6 worm cellular contexts compared by ENCODE assay signal in the genomic region with DNA sequence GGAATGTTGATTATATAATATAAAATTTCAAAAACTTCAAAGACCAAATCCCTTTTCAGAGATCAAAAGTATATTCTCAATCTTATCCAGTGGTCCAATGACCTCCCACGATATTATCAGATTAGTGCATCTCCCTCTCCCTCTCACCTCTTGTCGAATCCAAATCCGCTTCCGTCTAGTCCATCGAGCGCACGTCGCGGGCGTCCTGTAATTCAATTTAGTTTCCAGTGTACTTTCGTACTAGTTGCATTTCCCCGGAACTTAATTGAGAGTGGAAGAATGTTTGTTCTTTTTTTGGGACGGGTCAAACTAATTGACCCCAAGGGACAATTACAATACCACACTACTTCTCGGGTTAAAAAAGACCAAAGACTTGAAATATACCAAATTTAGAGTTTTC.
TF ChIP-seq lines count a peak whose summit lies in the region.

No protein-coding gene starts in this region.

TF ChIP-seq in whole organism, L1 larva, 84 proteins besides CTCF, POLR2A, EP300 and RAD21 (continues in another document):
- no peak for TF ChIP-seq ama-1 (optimal IDR thresholded peaks at IDR 0.05; lab: Kevin White, UChicago)
- peak; percentile 2 for TF ChIP-seq swsn-7 (tag; optimal IDR thresholded peaks at IDR 0.05; lab: Kevin White, UChicago)
- peak; percentile 19 for TF ChIP-seq nhr-71 (tag; optimal IDR thresholded peaks at IDR 0.05; lab: Kevin White, UChicago)
- TF ChIP-seq snpc-4 (tag; optimal IDR thresholded peaks at IDR 0.05; lab: Kevin White, UChicago), result no peak
- no peak for TF ChIP-seq dpl-1 (GFP tag; optimal IDR thresholded peaks at IDR 0.05; lab: Kevin White, UChicago)
- peak; percentile 8 for TF ChIP-seq ces-1 (GFP tag; optimal IDR thresholded peaks at IDR 0.05; lab: Kevin White, UChicago)
- no peak for TF ChIP-seq unc-98 (GFP tag; IDR thresholded peaks at IDR 0.05; lab: Robert Waterston, UW)
- TF ChIP-seq fkh-8 (tag; optimal IDR thresholded peaks at IDR 0.05; lab: Kevin White, UChicago), result no peak
- TF ChIP-seq C34B4.2 (tag; optimal IDR thresholded peaks at IDR 0.05; lab: Kevin White, UChicago), result no peak
- no peak for TF ChIP-seq hlh-17 (GFP tag; optimal IDR thresholded peaks at IDR 0.05; lab: Kevin White, UChicago; ENCODE audit: borderline replicate concordance)
- TF ChIP-seq mep-1 (tag; optimal IDR thresholded peaks at IDR 0.05; lab: Kevin White, UChicago), result no peak
- no peak for TF ChIP-seq zag-1 (tag; optimal IDR thresholded peaks at IDR 0.05; lab: Kevin White, UChicago)
- TF ChIP-seq ceh-8 (GFP tag; optimal IDR thresholded peaks at IDR 0.05; lab: Kevin White, UChicago), result no peak
- no peak for TF ChIP-seq Y116A8C.19 (tag; optimal IDR thresholded peaks at IDR 0.05; lab: Kevin White, UChicago; ENCODE audit: borderline replicate concordance)
- TF ChIP-seq elt-3 (tag; optimal IDR thresholded peaks at IDR 0.05; lab: Kevin White, UChicago), result no peak

TF ChIP-seq in whole organism, L2 larva, 48 proteins besides CTCF, POLR2A, EP300 and RAD21:
- TF ChIP-seq lsy-2 (tag; optimal IDR thresholded peaks at IDR 0.05; lab: Kevin White, UChicago) (peak in 1 of 2 experiments; percentile 8), aly-2 (tag; optimal IDR thresholded peaks at IDR 0.05; lab: Kevin White, UChicago) (no peak), sma-9 (GFP tag; optimal IDR thresholded peaks at IDR 0.05; lab: Kevin White, UChicago) (peak; percentile 35), sma-9 (tag; optimal IDR thresholded peaks at IDR 0.05; lab: Kevin White, UChicago) (no peak), sem-4 (tag; optimal IDR thresholded peaks at IDR 0.05; lab: Kevin White, UChicago) (peak; percentile 63), mab-5 (tag; optimal IDR thresholded peaks at IDR 0.05; lab: Kevin White, UChicago) (no peak)
TF ChIP-seq in whole organism, L2 larva: peak in this region for 3.

TF ChIP-seq in whole organism, L3 larva, 47 proteins besides CTCF, POLR2A, EP300 and RAD21:
- no peak for TF ChIP-seq eor-1 (tag; optimal IDR thresholded peaks at IDR 0.05; lab: Kevin White, UChicago)
- TF ChIP-seq tbx-2 (tag; optimal IDR thresholded peaks at IDR 0.05; lab: Kevin White, UChicago), result peak; percentile 13

TF ChIP-seq in whole organism, L4 larva, 104 proteins besides CTCF, POLR2A, EP300 and RAD21:
- TF ChIP-seq ceh-44 (GFP tag; IDR thresholded peaks at IDR 0.05; lab: Robert Waterston, UW), result no peak
- peak in 1 of 2 experiments; percentile 5 for TF ChIP-seq lsy-2 (tag; optimal IDR thresholded peaks at IDR 0.05; lab: Kevin White, UChicago)
- 0 out of 2 replicates have a peak, but pooled peaks have one; percentile 21 for TF ChIP-seq F26F4.8 (GFP tag; conservative IDR thresholded peaks at IDR 0.05; lab: Robert Waterston, UW)
- peak; percentile 85 for TF ChIP-seq ces-1 (GFP tag; optimal IDR thresholded peaks at IDR 0.05; lab: Kevin White, UChicago)
- TF ChIP-seq lir-3 (tag; optimal IDR thresholded peaks at IDR 0.05; lab: Kevin White, UChicago), result no peak

TF ChIP-seq in whole organism, late embryonic, 69 proteins besides CTCF, POLR2A, EP300 and RAD21:
- TF ChIP-seq unc-42 (tag; optimal IDR thresholded peaks at IDR 0.05; lab: Kevin White, UChicago) (peak; percentile 98), ceh-31 (tag; optimal IDR thresholded peaks at IDR 0.05; lab: Kevin White, UChicago) (peak; percentile 30), lin-11 (tag; optimal IDR thresholded peaks at IDR 0.05; lab: Kevin White, UChicago) (no peak), ceh-9 (tag; optimal IDR thresholded peaks at IDR 0.05; lab: Kevin White, UChicago) (no peak)

TF ChIP-seq in whole organism, mixed stage, embryonic, 35 proteins besides CTCF, POLR2A, EP300 and RAD21:
- TF ChIP-seq ces-1 (GFP tag; optimal IDR thresholded peaks at IDR 0.05; lab: Kevin White, UChicago), result peak; percentile 98
- TF ChIP-seq bed-3 (GFP tag; optimal IDR thresholded peaks at IDR 0.05; lab: Kevin White, UChicago), result no peak
- no peak for TF ChIP-seq unc-120 (tag; optimal IDR thresholded peaks at IDR 0.05; lab: Kevin White, UChicago; ENCODE audit: poor library complexity, severe bottlenecking)
TF ChIP-seq in whole organism, mixed stage, embryonic: peak in this region for 1.
